Worm (Caenorhabditis elegans) whole organism, L4 larva: Measurements from ENCODE around the gene mask-1.

ENCODE experiments used
- F10B5.3 ChIP-seq: sonication (generic microtip); optimal IDR thresholded peaks from 2 replicates; lab custom pipeline; 2016; ENCODE audit warnings: mild to moderate bottlenecking, missing genetic modification characterization, missing compliant biosample characterization
- R02D3.7 ChIP-seq: fragments of 150-350 bp; sonication (generic microtip); optimal IDR thresholded peaks from 3 replicates; lab custom pipeline; 2014; ENCODE audit warnings: missing biosample characterization, missing genetic modification characterization
- T26A8.4 ChIP-seq: fragments of 200-800 bp; sonication (Bioruptor generic); IDR thresholded peaks from 2 replicates; pipeline ENCODE4 v1.3.6; 2022; ENCODE audit warnings: missing genetic modification characterization, missing compliant biosample characterization
- Y48G9A.11 ChIP-seq: fragments of 200-800 bp; sonication (Bioruptor generic); IDR thresholded peaks from 2 replicates; pipeline ENCODE4 v1.3.6; 2022; ENCODE audit warnings: missing genetic modification reagents, missing genetic modification characterization, missing compliant biosample characterization
- Y5F2A.4 ChIP-seq: fragments of 200-800 bp; sonication (Bioruptor generic); optimal IDR thresholded peaks from 2 replicates; lab custom pipeline; 2018; ENCODE audit warnings: mild to moderate bottlenecking, missing genetic modification characterization, missing compliant biosample characterization
- Y75B8A.6 ChIP-seq: fragments of 200-800 bp; sonication (Bioruptor generic); IDR thresholded peaks from 2 replicates; pipeline ENCODE4 v1.3.6; 2022; ENCODE audit warnings: missing genetic modification reagents, missing genetic modification characterization, missing compliant biosample characterization
- ZK546.5 ChIP-seq, 2 experiments: sonication (generic microtip); optimal IDR thresholded peaks; 2 replicates each; lab custom pipeline; 2017; ENCODE audit warnings: missing biosample characterization in 2 of 2, missing genetic modification characterization in 2 of 2
- ceh-20 ChIP-seq: fragments of 200-800 bp; sonication (Bioruptor generic); IDR thresholded peaks from 2 replicates; pipeline ENCODE4 v1.3.6; 2022; ENCODE audit warnings: missing genetic modification reagents, missing genetic modification characterization, missing compliant biosample characterization
- ceh-82 ChIP-seq: sonication (generic microtip); optimal IDR thresholded peaks from 2 replicates; lab custom pipeline; 2017; ENCODE audit warnings: missing biosample characterization, missing genetic modification characterization
- cey-2 ChIP-seq: sonication (generic microtip); optimal IDR thresholded peaks from 3 replicates; lab custom pipeline; 2017; ENCODE audit warnings: missing genetic modification characterization, mild to moderate bottlenecking, missing compliant biosample characterization, antibody characterized with exemption, borderline replicate concordance; ENCODE audit not compliant: insufficient read depth
- dmd-6 ChIP-seq: fragments of 200-800 bp; sonication (Bioruptor generic); IDR thresholded peaks from 2 replicates; pipeline ENCODE4 v1.3.6; 2022; ENCODE audit warnings: missing genetic modification reagents, missing genetic modification characterization, missing compliant biosample characterization
- dmd-8 ChIP-seq: fragments of 200-800 bp; sonication (Bioruptor generic); IDR thresholded peaks from 2 replicates; pipeline ENCODE4 v1.3.6; 2022; ENCODE audit warnings: missing genetic modification characterization, missing compliant biosample characterization
- duxl-1 ChIP-seq: sonication (generic microtip); optimal IDR thresholded peaks from 2 replicates; lab custom pipeline; 2016; ENCODE audit warnings: mild to moderate bottlenecking, missing genetic modification characterization, moderate library complexity, missing compliant biosample characterization; ENCODE audit not compliant: poor library complexity
- dve-1 ChIP-seq: sonication (generic microtip); optimal IDR thresholded peaks from 2 replicates; lab custom pipeline; 2017; ENCODE audit warnings: antibody characterized with exemption, mild to moderate bottlenecking, missing genetic modification characterization, missing compliant biosample characterization; ENCODE audit not compliant: insufficient read depth
- fos-1 ChIP-seq: fragments of 150-350 bp; optimal IDR thresholded peaks from 2 replicates; lab custom pipeline; 2014; ENCODE audit warnings: missing biosample characterization, missing genetic modification characterization
- hif-1 ChIP-seq, 2 experiments: sonication (generic microtip); optimal IDR thresholded peaks; 2 replicates each; lab custom pipeline; 2016 to 2017; ENCODE audit warnings: missing compliant biosample characterization in 2 of 2, missing genetic modification characterization in 2 of 2, missing genetic modification reagents in 2 of 2, missing genotype in 2 of 2, mild to moderate bottlenecking in 1 of 2
- hlh-11 ChIP-seq: fragments of 200-800 bp; sonication (Bioruptor generic); optimal IDR thresholded peaks from 2 replicates; lab custom pipeline; 2018; ENCODE audit warnings: mild to moderate bottlenecking, missing genetic modification characterization, missing compliant biosample characterization
- hlh-30 ChIP-seq: sonication (generic microtip); optimal IDR thresholded peaks from 2 replicates; lab custom pipeline; 2017; ENCODE audit warnings: antibody characterized with exemption, mild to moderate bottlenecking, missing genetic modification characterization, missing compliant biosample characterization; ENCODE audit not compliant: insufficient read depth
- lim-7 ChIP-seq: fragments of 200-800 bp; sonication (Bioruptor generic); IDR thresholded peaks from 2 replicates; pipeline ENCODE4 v1.3.6; 2022; ENCODE audit warnings: missing genetic modification characterization, missing compliant biosample characterization
- lin-1 ChIP-seq: fragments of 200-800 bp; sonication (Bioruptor generic); IDR thresholded peaks from 2 replicates; pipeline ENCODE4 v1.3.6; 2022; ENCODE audit warnings: missing genetic modification reagents, missing genetic modification characterization, missing compliant biosample characterization
- lin-15B ChIP-seq: fragments of 150-350 bp; sonication (generic microtip); optimal IDR thresholded peaks from 3 replicates; lab custom pipeline; 2014; ENCODE audit warnings: missing biosample characterization, missing genetic modification characterization
- lin-29 ChIP-seq: fragments of 200-800 bp; sonication (Bioruptor generic); IDR thresholded peaks from 2 replicates; pipeline ENCODE4 v1.3.6; 2022; ENCODE audit warnings: missing genetic modification reagents, missing genetic modification characterization, missing compliant biosample characterization
- lin-39 ChIP-seq: fragments of 150-350 bp; optimal IDR thresholded peaks from 2 replicates; lab custom pipeline; 2014; ENCODE audit warnings: missing biosample characterization, missing genetic modification reagents, missing genetic modification characterization
- lir-3 ChIP-seq: sonication (generic microtip); optimal IDR thresholded peaks from 2 replicates; lab custom pipeline; 2016; ENCODE audit warnings: mild to moderate bottlenecking, missing genetic modification characterization, missing compliant biosample characterization
- madf-5 ChIP-seq, 2 experiments: fragments of 200-800 bp; sonication (Bioruptor generic); IDR thresholded peaks; 2 replicates each; pipeline ENCODE4 v1.3.6; 2022; ENCODE audit warnings: missing compliant biosample characterization in 2 of 2, missing genetic modification characterization in 2 of 2
- mdt-29 ChIP-seq: fragments of 200-800 bp; sonication (Bioruptor generic); IDR thresholded peaks from 2 replicates; pipeline ENCODE4 v1.3.6; 2022; ENCODE audit warnings: missing genetic modification reagents, missing genetic modification characterization, missing compliant biosample characterization
- mes-2 ChIP-seq: sonication (generic microtip); optimal IDR thresholded peaks from 2 replicates; lab custom pipeline; 2016; ENCODE audit warnings: missing genotype, mild to moderate bottlenecking, missing genetic modification characterization, missing compliant biosample characterization; ENCODE audit not compliant: poor library complexity, severe bottlenecking
- nhr-10 ChIP-seq: fragments of 150-350 bp; optimal IDR thresholded peaks from 2 replicates; lab custom pipeline; 2014; ENCODE audit warnings: missing biosample characterization, missing genetic modification characterization
- nhr-102 ChIP-seq: sonication (generic microtip); optimal IDR thresholded peaks from 2 replicates; lab custom pipeline; 2016; ENCODE audit warnings: mild to moderate bottlenecking, missing genetic modification characterization, moderate library complexity, missing compliant biosample characterization
- nhr-25 ChIP-seq: sonication (generic microtip); optimal IDR thresholded peaks from 2 replicates; lab custom pipeline; 2017; ENCODE audit warnings: missing genetic modification characterization, mild to moderate bottlenecking, missing compliant biosample characterization, antibody characterized with exemption, moderate library complexity, borderline replicate concordance; ENCODE audit not compliant: insufficient read depth
- nhr-41 ChIP-seq: fragments of 200-800 bp; sonication (Bioruptor generic); IDR thresholded peaks from 2 replicates; pipeline ENCODE4 v1.3.6; 2022; ENCODE audit warnings: missing genetic modification reagents, missing genetic modification characterization, missing compliant biosample characterization
- nhr-48 ChIP-seq: sonication (generic microtip); optimal IDR thresholded peaks from 2 replicates; lab custom pipeline; 2016; ENCODE audit warnings: mild to moderate bottlenecking, missing genetic modification characterization, missing compliant biosample characterization
- php-3 ChIP-seq: fragments of 200-800 bp; sonication (Bioruptor generic); IDR thresholded peaks from 2 replicates; pipeline ENCODE4 v1.3.6; 2022; ENCODE audit warnings: missing genetic modification reagents, missing genetic modification characterization, missing compliant biosample characterization
- pqm-1 ChIP-seq: sonication (generic microtip); optimal IDR thresholded peaks from 2 replicates; lab custom pipeline; 2017; ENCODE audit warnings: missing biosample characterization, missing genetic modification characterization
- rbr-2 ChIP-seq: sonication (generic microtip); optimal IDR thresholded peaks from 2 replicates; lab custom pipeline; 2016; ENCODE audit warnings: missing genotype, missing genetic modification characterization, missing compliant biosample characterization
- saeg-2 ChIP-seq: fragments of 200-800 bp; sonication (Bioruptor generic); IDR thresholded peaks from 2 replicates; pipeline ENCODE4 v1.3.6; 2022; ENCODE audit warnings: missing genetic modification reagents, missing genetic modification characterization, missing compliant biosample characterization
- sdz-12 ChIP-seq: fragments of 200-800 bp; sonication (Bioruptor generic); optimal IDR thresholded peaks from 2 replicates; lab custom pipeline; 2018; ENCODE audit warnings: mild to moderate bottlenecking, missing genetic modification characterization, missing compliant biosample characterization
- set-16 ChIP-seq: fragments of 200-800 bp; sonication (Bioruptor generic); IDR thresholded peaks from 2 replicates; pipeline ENCODE4 v1.3.6; 2022; ENCODE audit warnings: missing genetic modification reagents, missing genetic modification characterization, missing compliant biosample characterization
- snpc-1.2 ChIP-seq: fragments of 200-800 bp; sonication (Bioruptor generic); IDR thresholded peaks from 2 replicates; pipeline ENCODE4 v1.3.6; 2022; ENCODE audit warnings: missing genetic modification reagents, missing genetic modification characterization, missing compliant biosample characterization
- spr-3 ChIP-seq: fragments of 200-800 bp; sonication (Bioruptor generic); optimal IDR thresholded peaks from 2 replicates; lab custom pipeline; 2018; ENCODE audit warnings: mild to moderate bottlenecking, missing genetic modification characterization, missing compliant biosample characterization
- tag-97 ChIP-seq: fragments of 200-800 bp; sonication (Bioruptor generic); IDR thresholded peaks from 2 replicates; pipeline ENCODE4 v1.3.6; 2022; ENCODE audit warnings: missing genetic modification characterization, missing compliant biosample characterization
- unc-62 ChIP-seq, 3 experiments: fragments of 150-350 bp in 1 of 3; sonication (generic microtip); optimal IDR thresholded peaks in 2 of 3; peaks in 1 of 3; 1 replicate in 1 of 3; 2 replicates in 2 of 3; lab custom pipeline; 2014 to 2017; ENCODE audit warnings: missing biosample characterization in 3 of 3, missing genetic modification characterization in 3 of 3, missing genetic modification reagents in 3 of 3, missing genotype in 1 of 3
- vab-7 ChIP-seq: fragments of 200-800 bp; sonication (Bioruptor generic); IDR thresholded peaks from 2 replicates; pipeline ENCODE4 v1.3.6; 2022; ENCODE audit warnings: missing genetic modification reagents, missing genetic modification characterization, missing compliant biosample characterization
- zag-1 ChIP-seq: fragments of 150-350 bp; optimal IDR thresholded peaks from 2 replicates; lab custom pipeline; 2014; ENCODE audit warnings: missing biosample characterization, missing genetic modification characterization
- zfp-2 ChIP-seq: sonication (generic microtip); optimal IDR thresholded peaks from 2 replicates; lab custom pipeline; 2016; ENCODE audit warnings: mild to moderate bottlenecking, missing genetic modification characterization, missing compliant biosample characterization
- zfp-3 ChIP-seq: fragments of 200-800 bp; sonication (Bioruptor generic); conservative IDR thresholded peaks from 2 replicates; pipeline ENCODE4 v1.3.6; 2022; ENCODE audit warnings: missing genetic modification reagents, missing genetic modification characterization, missing compliant biosample characterization
- zip-2 ChIP-seq: fragments of 150-350 bp; optimal IDR thresholded peaks from 2 replicates; lab custom pipeline; 2014; ENCODE audit warnings: missing biosample characterization, missing genetic modification characterization
- ztf-11 ChIP-seq: fragments of 150-350 bp; optimal IDR thresholded peaks from 2 replicates; lab custom pipeline; 2014; ENCODE audit warnings: missing biosample characterization, missing genetic modification characterization
- ztf-7 ChIP-seq: fragments of 150-350 bp; optimal IDR thresholded peaks from 2 replicates; lab custom pipeline; 2014; ENCODE audit warnings: missing biosample characterization, missing genetic modification characterization

Gene mask-1

DNA sequence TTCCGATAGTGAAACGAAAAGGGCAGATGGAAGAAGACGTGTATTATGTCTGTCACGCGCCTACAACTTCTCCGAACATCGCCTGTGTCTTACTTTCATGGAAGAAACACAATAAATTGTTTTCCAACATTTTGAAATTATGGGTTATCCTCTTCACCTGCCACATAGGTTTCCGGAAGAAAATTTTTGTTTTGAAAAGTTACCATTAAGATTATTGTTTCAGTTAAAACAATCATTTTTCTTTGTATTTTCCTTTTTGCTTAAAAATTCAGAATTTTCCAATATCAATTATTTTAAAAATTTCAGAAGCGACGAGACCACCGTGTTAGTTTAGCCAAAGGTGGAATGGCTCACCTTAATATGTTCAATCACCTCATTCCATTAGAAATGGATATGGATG, at the start of gene mask-1:
mask-1 (plus strand) TSS at position 301 of the 400 bp plus-strand sequence.
- no peak for TF ChIP-seq nhr-48
- no peak for TF ChIP-seq ceh-82
- no peak for TF ChIP-seq spr-3
- TF ChIP-seq Y5F2A.4: no peak
- TF ChIP-seq lin-29 (GFP tag; lab: Robert Waterston, UW): no peak
- TF ChIP-seq nhr-25: no peak

DNA sequence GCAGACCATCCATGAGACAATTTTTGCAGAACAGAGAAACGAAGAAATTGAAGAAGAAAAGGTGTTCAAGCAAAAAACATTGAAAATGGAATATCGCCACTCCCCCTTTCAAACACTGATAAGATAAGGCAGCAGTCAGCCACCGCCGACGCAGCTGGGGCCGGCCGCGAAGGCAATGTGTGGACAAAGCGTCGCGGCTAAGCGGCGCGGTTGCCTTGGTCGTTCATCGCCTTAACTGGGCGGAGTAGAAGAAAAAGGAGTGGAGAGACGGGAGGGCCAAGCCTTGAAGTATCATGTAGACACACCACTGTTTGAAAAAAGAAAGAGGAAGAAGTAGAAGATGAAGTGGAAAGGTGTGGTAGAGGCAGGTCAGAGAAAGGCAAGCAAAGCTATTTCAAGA, 43.7 kb upstream of the mask-1 start:
- no peak for TF ChIP-seq php-3 (GFP tag; lab: Robert Waterston, UW)
- no peak for TF ChIP-seq mdt-29
- TF ChIP-seq set-16: peak; percentile 83
- TF ChIP-seq lin-29 (GFP tag; lab: Robert Waterston, UW): no peak
- TF ChIP-seq nhr-41: no peak
- no peak for TF ChIP-seq ztf-11 (tag; lab: Kevin White, UChicago)
- no peak for TF ChIP-seq madf-5 (GFP tag; IDR thresholded peaks at IDR 0.05; lab: Robert Waterston, UW)
- TF ChIP-seq vab-7 (GFP tag; lab: Robert Waterston, UW): no peak
- peak; percentile 59 for TF ChIP-seq dmd-6 (GFP tag; lab: Robert Waterston, UW)
- peak; percentile 55 for TF ChIP-seq pqm-1
- TF ChIP-seq ZK546.5 (tag; optimal IDR thresholded peaks at IDR 0.05; lab: Kevin White, UChicago): no peak
- no peak for TF ChIP-seq Y48G9A.11 (GFP tag; lab: Robert Waterston, UW)
- TF ChIP-seq ceh-82: no peak
- TF ChIP-seq fos-1 (tag; lab: Kevin White, UChicago): no peak
- no peak for TF ChIP-seq sdz-12
- TF ChIP-seq hif-1 (tag; optimal IDR thresholded peaks at IDR 0.05; lab: Kevin White, UChicago): no peak
- TF ChIP-seq lir-3 (tag; lab: Kevin White, UChicago): no peak
- TF ChIP-seq lin-1 (GFP tag; lab: Robert Waterston, UW): peak; percentile 41; the same call in 1 of the 2 replicates
- TF ChIP-seq cey-2 (tag; lab: Kevin White, UChicago): no peak
- TF ChIP-seq hlh-30 (tag; lab: Kevin White, UChicago): no peak
- no peak for TF ChIP-seq ztf-7 (tag; lab: Kevin White, UChicago)
- TF ChIP-seq snpc-1.2 (GFP tag; lab: Robert Waterston, UW): peak; percentile 42; the same call in 1 of the 2 replicates
- no peak for TF ChIP-seq duxl-1 (tag; lab: Kevin White, UChicago)
- no peak for TF ChIP-seq dmd-8
- no peak for TF ChIP-seq lin-15B
- no peak for TF ChIP-seq ceh-20 (GFP tag; lab: Robert Waterston, UW)
- TF ChIP-seq zag-1 (tag; lab: Kevin White, UChicago): no peak
- TF ChIP-seq zfp-2 (tag; lab: Kevin White, UChicago): no peak
- TF ChIP-seq nhr-10 (tag; lab: Kevin White, UChicago): no peak
- no peak for TF ChIP-seq R02D3.7 (tag; lab: Kevin White, UChicago)
- TF ChIP-seq unc-62 (GFP tag; optimal IDR thresholded peaks at IDR 0.05 in 1 of 2; lab: Kevin White, UChicago): no peak
- no peak for TF ChIP-seq unc-62 (tag; optimal IDR thresholded peaks at IDR 0.05; lab: Kevin White, UChicago)
- TF ChIP-seq dve-1 (tag; lab: Kevin White, UChicago): peak; percentile 61
- peak; percentile 84 for TF ChIP-seq hlh-11 (tag; lab: Kevin White, UChicago)
- TF ChIP-seq T26A8.4: no peak
- peak; percentile 11 for TF ChIP-seq mes-2
- TF ChIP-seq saeg-2 (GFP tag; lab: Robert Waterston, UW): 0 out of 2 replicates have a peak, but pooled peaks have one; percentile 23
- peak; percentile 14 for TF ChIP-seq nhr-102 (tag; lab: Kevin White, UChicago)
- no peak for TF ChIP-seq lim-7 (GFP tag; lab: Robert Waterston, UW)
- no peak for TF ChIP-seq lin-39
- TF ChIP-seq F10B5.3 (tag; lab: Kevin White, UChicago): no peak
- TF ChIP-seq rbr-2 (tag; lab: Kevin White, UChicago): peak; percentile 15
- no peak for TF ChIP-seq tag-97 (GFP tag; lab: Robert Waterston, UW)
- no peak for TF ChIP-seq Y75B8A.6 (GFP tag; lab: Robert Waterston, UW)
- TF ChIP-seq zfp-3: no peak
- TF ChIP-seq zip-2 (tag; lab: Kevin White, UChicago): no peak
